In the genomic region with DNA sequence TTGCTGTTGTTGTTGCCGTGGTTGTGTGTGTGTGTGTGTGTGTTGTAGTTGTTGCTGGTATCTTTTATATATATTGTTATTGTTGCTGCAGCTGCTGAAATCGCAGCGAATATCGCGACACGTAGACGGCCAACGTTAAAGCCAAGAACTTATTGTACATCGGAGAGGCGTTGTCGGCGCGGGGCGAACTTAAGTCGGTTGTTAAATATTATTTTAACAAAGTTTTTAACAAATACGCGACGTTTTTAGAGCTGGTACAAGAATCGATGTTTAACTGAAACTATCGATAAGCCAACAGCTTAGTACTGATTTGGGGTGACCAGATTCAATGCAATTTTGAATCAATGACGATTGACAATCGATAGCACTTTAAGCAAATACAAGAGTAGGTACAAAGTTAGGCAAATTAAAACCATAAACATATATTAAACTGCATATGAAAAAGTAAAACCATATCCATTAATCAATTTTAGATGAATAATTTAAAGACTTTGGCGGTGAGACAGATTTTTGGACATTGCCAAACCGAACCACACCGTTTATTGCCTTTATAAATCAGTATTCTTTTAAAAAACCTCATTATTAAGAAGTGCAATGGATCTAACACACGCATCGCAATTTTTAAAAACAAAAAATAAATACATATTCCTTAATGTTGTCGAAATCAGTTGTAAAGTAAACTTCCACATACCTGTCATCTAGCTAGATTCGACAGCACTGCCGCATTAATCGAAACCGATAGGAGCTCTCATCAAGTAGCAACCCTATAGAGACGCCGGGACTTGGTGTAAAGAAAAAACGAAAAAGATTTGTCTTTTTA, we compare ENCODE assay signal across 1 fruit fly cellular context.
A peak's percentile ranks its signal among the peaks of the same experiment; 100 is the strongest.
TF ChIP-seq lines count a peak whose summit lies in the region.

TSS of gene Mrtf (minus strand) at position 268 of the 820 bp plus-strand sequence.
TSS of gene Non2 (plus strand) at position 731 of the 820 bp plus-strand sequence.

TF ChIP-seq in whole organism, embryonic, 481 proteins besides CTCF, POLR2A, EP300 and RAD21 (continued from another document):
- peak; percentile 56 for TF ChIP-seq phol (tag; optimal IDR thresholded peaks at IDR 0.05; lab: Kevin White, UChicago)
- TF ChIP-seq ara (GFP tag; IDR thresholded peaks at IDR 0.05; lab: Robert Waterston, UW) = peak; percentile 36; the same call in 1 of the 2 replicates
